Worm (Caenorhabditis elegans): ENCODE data around the gene K07C11.8.

- no peak for TF ChIP-seq klf-2 (GFP tag; conservative IDR thresholded peaks at IDR 0.05)
- no peak for TF ChIP-seq med-1 (GFP tag; optimal IDR thresholded peaks at IDR 0.05; ENCODE audit: insufficient read depth)
- TF ChIP-seq T22C8.4 (GFP tag; IDR thresholded peaks at IDR 0.05) = no peak
- TF ChIP-seq ref-1 (GFP tag; conservative IDR thresholded peaks at IDR 0.05) = no peak
- TF ChIP-seq ztf-29 (GFP tag; IDR thresholded peaks at IDR 0.05) = no peak
- no peak for TF ChIP-seq flt-1 (GFP tag; IDR thresholded peaks at IDR 0.05)
- no peak for TF ChIP-seq cog-1 (tag; optimal IDR thresholded peaks at IDR 0.05)
These were observed 2.5 kb downstream of the K07C11.8 start for ce11 chrV:8215158-8215557.
